Worm (Caenorhabditis elegans) whole organism, mixed stage, embryonic: ENCODE results near the gene C40H5.2.

Source experiments
- bed-3 ChIP-seq: fragments of 200-800 bp; sonication (Bioruptor generic); optimal IDR thresholded peaks from 3 replicates; lab custom pipeline; 2018; ENCODE audit warnings: mild to moderate bottlenecking, missing genetic modification characterization, moderate library complexity, missing compliant biosample characterization
- blmp-1 ChIP-seq: fragments of 150-350 bp; optimal IDR thresholded peaks from 2 replicates; lab custom pipeline; 2014; ENCODE audit warnings: missing biosample characterization, missing genetic modification characterization
- ces-1 ChIP-seq: fragments of 150-350 bp; optimal IDR thresholded peaks from 2 replicates; lab custom pipeline; 2014; ENCODE audit warnings: missing biosample characterization, missing genetic modification reagents, missing genetic modification characterization
- drap-1 ChIP-seq: fragments of 200-800 bp; sonication (Bioruptor generic); optimal IDR thresholded peaks from 3 replicates; lab custom pipeline; 2018; ENCODE audit warnings: mild to moderate bottlenecking, missing genetic modification characterization, missing compliant biosample characterization
- elt-1 ChIP-seq: sonication (generic microtip); optimal IDR thresholded peaks from 2 replicates; lab custom pipeline; 2017; ENCODE audit warnings: missing genetic modification characterization, mild to moderate bottlenecking, missing compliant biosample characterization, antibody characterized with exemption, moderate library complexity, borderline replicate concordance; ENCODE audit not compliant: insufficient read depth
- elt-3 ChIP-seq: fragments of 150-350 bp; optimal IDR thresholded peaks from 2 replicates; lab custom pipeline; 2014; ENCODE audit warnings: missing biosample characterization, missing genetic modification characterization
- hlh-1 ChIP-seq: fragments of 150-350 bp; optimal IDR thresholded peaks from 2 replicates; lab custom pipeline; 2014; ENCODE audit warnings: missing biosample characterization, missing genetic modification reagents, missing genetic modification characterization
- lin-13 ChIP-seq: fragments of 150-350 bp; optimal IDR thresholded peaks from 2 replicates; lab custom pipeline; 2014; ENCODE audit warnings: missing biosample characterization, missing genetic modification characterization
- lin-32 ChIP-seq: fragments of 200-800 bp; sonication (Bioruptor generic); optimal IDR thresholded peaks from 2 replicates; lab custom pipeline; 2018; ENCODE audit warnings: mild to moderate bottlenecking, missing genetic modification characterization, missing compliant biosample characterization
- lsy-2 ChIP-seq: fragments of 150-350 bp; optimal IDR thresholded peaks from 2 replicates; lab custom pipeline; 2014; ENCODE audit warnings: missing biosample characterization, missing genetic modification characterization
- mab-5 ChIP-seq: fragments of 150-350 bp; optimal IDR thresholded peaks from 2 replicates; lab custom pipeline; 2014; ENCODE audit warnings: missing biosample characterization, missing genetic modification characterization
- mep-1 ChIP-seq: fragments of 150-350 bp; optimal IDR thresholded peaks from 2 replicates; lab custom pipeline; 2017; ENCODE audit warnings: missing biosample characterization, missing genetic modification reagents, missing genetic modification characterization, inconsistent platforms
- mls-2 ChIP-seq: sonication (generic microtip); optimal IDR thresholded peaks from 2 replicates; lab custom pipeline; 2016; ENCODE audit warnings: mild to moderate bottlenecking, missing genetic modification characterization, moderate library complexity, missing compliant biosample characterization
- nhr-237 ChIP-seq: fragments of 150-350 bp; optimal IDR thresholded peaks from 2 replicates; lab custom pipeline; 2014; ENCODE audit warnings: missing biosample characterization, missing genetic modification characterization
- nhr-76 ChIP-seq: sonication (generic microtip); optimal IDR thresholded peaks from 2 replicates; lab custom pipeline; 2017; ENCODE audit warnings: missing biosample characterization, missing genetic modification characterization
- pha-4 ChIP-seq: fragments of 150-350 bp; optimal IDR thresholded peaks from 2 replicates; lab custom pipeline; 2018; ENCODE audit warnings: missing biosample characterization, missing genetic modification reagents, missing genetic modification characterization
- sptf-1 ChIP-seq: sonication (generic microtip); optimal IDR thresholded peaks from 2 replicates; lab custom pipeline; 2017; ENCODE audit warnings: mild to moderate bottlenecking, missing genetic modification characterization, moderate library complexity, missing compliant biosample characterization
- ztf-11 ChIP-seq: fragments of 150-350 bp; optimal IDR thresholded peaks from 2 replicates; lab custom pipeline; 2014; ENCODE audit warnings: missing biosample characterization, missing genetic modification characterization

The C40H5.2 gene

ce11 chrX:11806175-11806853, 60.4 kb downstream of the C40H5.2 start:
- TF ChIP-seq lin-32 (GFP tag; lab: Kevin White, UChicago) (no peak), mep-1 (tag; lab: Kevin White, UChicago) (no peak), pha-4 (tag; lab: Kevin White, UChicago) (no peak), nhr-76 (tag; lab: Kevin White, UChicago) (no peak), bed-3 (GFP tag; lab: Kevin White, UChicago) (no peak), lsy-2 (tag; lab: Kevin White, UChicago) (no peak), hlh-1 (no peak), elt-1 (tag; lab: Kevin White, UChicago) (no peak), lin-13 (tag; lab: Kevin White, UChicago) (no peak), mls-2 (tag; lab: Kevin White, UChicago) (no peak), ztf-11 (tag; lab: Kevin White, UChicago) (no peak), sptf-1 (no peak), mab-5 (tag; lab: Kevin White, UChicago) (no peak), nhr-237 (tag; lab: Kevin White, UChicago) (no peak), blmp-1 (tag; lab: Kevin White, UChicago) (no peak), ces-1 (GFP tag; lab: Kevin White, UChicago) (no peak), drap-1 (no peak), elt-3 (no peak)
